Worm (Caenorhabditis elegans): Measurements from ENCODE around the gene C45G7.13.

DNA sequence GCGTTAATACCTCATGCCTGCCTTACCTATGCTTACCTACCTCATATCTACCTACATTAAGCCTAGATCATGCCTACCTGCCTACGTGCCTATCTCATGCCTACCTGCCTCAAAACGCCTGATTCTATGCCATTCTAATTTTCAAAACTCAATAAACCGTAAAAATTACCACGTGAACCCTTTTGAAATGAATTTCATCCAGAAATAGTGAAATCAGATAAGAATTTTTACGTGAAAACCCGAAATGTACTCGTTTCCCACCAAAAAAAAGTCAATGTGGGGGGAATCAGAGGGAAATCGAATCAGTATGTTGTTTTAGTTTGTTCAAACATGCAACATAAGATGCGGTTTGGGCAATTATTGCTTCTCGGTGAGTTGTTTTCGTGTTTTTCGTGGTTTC, 37.4 kb upstream of the C45G7.13 start, which contains the start of gene Y69A2AR.19:
- TF ChIP-seq ama-1 (optimal IDR thresholded peaks at IDR 0.05) (no peak), F13C5.2 (tag; optimal IDR thresholded peaks at IDR 0.05) (no peak), hmg-4 (GFP tag; optimal IDR thresholded peaks at IDR 0.05) (no peak), ets-7 (tag; optimal IDR thresholded peaks at IDR 0.05) (no peak), aly-1 (tag; optimal IDR thresholded peaks at IDR 0.05) (no peak), scrt-1 (GFP tag; IDR thresholded peaks at IDR 0.05) (no peak), tra-4 (tag; optimal IDR thresholded peaks at IDR 0.05) (no peak), sea-1 (GFP tag; conservative IDR thresholded peaks at IDR 0.05) (no peak), flt-1 (GFP tag; IDR thresholded peaks at IDR 0.05) (no peak), ceh-13 (GFP tag; optimal IDR thresholded peaks at IDR 0.05) (no peak), pes-1 (GFP tag; IDR thresholded peaks at IDR 0.05) (no peak), hmbx-1 (tag; optimal IDR thresholded peaks at IDR 0.05) (no peak), ceh-36 (tag; optimal IDR thresholded peaks at IDR 0.05) (no peak)

All from whole organism, early embryonic.